Worm (Caenorhabditis elegans): ENCODE data around the gene C50E10.1.

Gene C50E10.1

DNA sequence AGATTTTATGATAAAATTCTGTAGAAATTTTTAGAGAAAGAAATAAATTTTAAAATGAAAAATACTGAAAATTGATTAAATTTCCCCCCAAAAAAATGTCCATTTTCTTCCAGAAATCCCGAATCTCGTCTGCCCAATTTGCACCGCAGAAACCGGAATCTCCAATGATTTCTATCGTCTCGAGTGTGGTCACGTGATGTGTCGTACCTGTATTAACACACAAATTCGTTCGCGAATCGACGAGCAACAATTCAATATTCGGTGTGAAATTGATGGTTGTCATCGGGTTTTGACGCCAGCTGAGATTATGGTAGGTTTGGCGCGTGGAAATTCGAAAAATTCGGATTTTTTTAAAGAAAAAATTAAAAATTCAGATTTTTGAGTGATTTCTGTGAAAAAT lies 5.7 kb downstream of the C50E10.1 start:
- TF ChIP-seq nhr-85 (tag) (peak; percentile 3), C16A3.4 (tag; optimal IDR thresholded peaks at IDR 0.05) (no peak), mab-9 (GFP tag; IDR thresholded peaks at IDR 0.05) (no peak), efl-1 (optimal IDR thresholded peaks at IDR 0.05) (no peak), efl-1 (GFP tag; optimal IDR thresholded peaks at IDR 0.05 in 1 of 2) (peak in 1 of 2 experiments; percentile 55), lin-15B (tag; optimal IDR thresholded peaks at IDR 0.05) (no peak)

DNA sequence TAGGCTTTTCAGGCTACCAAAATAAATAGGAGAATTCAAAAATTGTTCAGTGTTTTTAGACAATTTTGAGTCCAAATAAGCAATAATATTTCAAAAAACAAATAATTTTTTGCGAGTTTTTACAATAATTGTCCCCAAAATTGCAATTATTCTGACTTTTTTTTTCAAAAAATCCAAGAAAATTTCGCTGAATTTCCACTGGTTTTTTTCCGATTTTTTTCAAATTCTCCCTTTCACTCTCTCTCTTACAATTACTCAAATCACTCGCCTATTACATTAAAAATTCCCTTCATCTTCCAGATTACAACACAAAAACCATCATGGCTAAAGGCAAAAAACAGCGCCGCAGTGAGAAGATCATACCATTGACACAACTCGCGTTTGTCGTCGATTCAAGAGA lies 13.2 kb downstream of the C50E10.1 start, which contains the start of gene Y57A10A.31:
Gene Y57A10A.31, plus strand, starts transcription at position 301 of the 400 bp plus-strand sequence.
- no peak for TF ChIP-seq sox-4 (tag; optimal IDR thresholded peaks at IDR 0.05)
- TF ChIP-seq efl-1 (optimal IDR thresholded peaks at IDR 0.05): no peak
- peak in 1 of 2 experiments; percentile 41 for TF ChIP-seq efl-1 (GFP tag; optimal IDR thresholded peaks at IDR 0.05 in 1 of 2)

DNA sequence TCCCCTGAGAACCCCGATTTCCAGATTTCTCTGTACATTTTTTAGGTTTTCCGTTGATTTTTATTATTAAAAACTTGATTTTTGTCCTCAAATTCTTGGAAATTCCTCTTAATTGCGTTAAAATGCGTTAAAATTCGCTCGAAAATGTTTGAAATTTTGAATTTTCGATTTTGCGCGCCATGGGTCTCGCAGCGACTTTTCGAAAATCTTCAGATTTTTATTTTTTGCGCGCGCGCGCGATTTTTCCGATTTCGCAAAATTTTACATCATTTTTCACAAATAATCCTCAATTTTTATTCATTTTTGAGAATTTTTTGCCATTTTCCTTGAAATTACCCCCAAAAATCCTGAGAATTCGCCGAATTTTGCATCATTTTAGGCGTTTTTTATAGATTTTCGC lies 18.2 kb downstream of the C50E10.1 start:
- TF ChIP-seq ceh-82 (tag; optimal IDR thresholded peaks at IDR 0.05): no peak
- peak in 1 of 3 experiments; percentile 20 for TF ChIP-seq dpl-1 (GFP tag; optimal IDR thresholded peaks at IDR 0.05)
- TF ChIP-seq efl-1 (optimal IDR thresholded peaks at IDR 0.05): peak in 1 of 2 experiments; percentile 59
- TF ChIP-seq efl-1 (GFP tag; optimal IDR thresholded peaks at IDR 0.05 in 1 of 2): no peak
- no peak for TF ChIP-seq nhr-76 (tag; optimal IDR thresholded peaks at IDR 0.05)
- no peak for TF ChIP-seq irx-1 (tag; optimal IDR thresholded peaks at IDR 0.05)

DNA sequence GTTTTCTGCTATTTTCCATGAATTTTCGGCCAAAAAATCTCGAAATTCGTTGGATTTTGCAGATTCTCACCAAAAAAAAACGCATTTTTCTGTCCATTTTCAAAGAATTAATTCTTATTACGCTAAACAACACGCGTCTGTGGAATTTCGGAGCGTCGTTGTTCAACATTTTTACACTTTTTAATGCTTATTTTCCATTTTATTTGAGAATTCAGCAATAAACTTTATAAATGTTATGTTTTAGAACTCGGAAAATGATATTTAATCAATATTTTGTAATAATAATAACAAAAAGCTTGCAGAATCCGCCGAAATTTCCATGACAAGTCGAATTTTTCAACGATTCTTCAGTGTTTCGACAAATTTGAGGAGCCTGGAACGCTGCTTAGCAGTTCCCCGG lies 21.9 kb downstream of the C50E10.1 start, which contains the start of gene ife-5:
Gene ife-5, plus strand, starts transcription at position 301 of the 400 bp plus-strand sequence.
- TF ChIP-seq hlh-4 (tag; optimal IDR thresholded peaks at IDR 0.05): no peak
- no peak for TF ChIP-seq sox-4 (tag; optimal IDR thresholded peaks at IDR 0.05)
- TF ChIP-seq egl-13 (tag; optimal IDR thresholded peaks at IDR 0.05): no peak
- TF ChIP-seq nhr-90 (tag; optimal IDR thresholded peaks at IDR 0.05; ENCODE audit: poor library complexity): no peak
- TF ChIP-seq rnt-1 (tag; optimal IDR thresholded peaks at IDR 0.05): no peak
- TF ChIP-seq ztf-4 (tag; optimal IDR thresholded peaks at IDR 0.05): no peak

DNA sequence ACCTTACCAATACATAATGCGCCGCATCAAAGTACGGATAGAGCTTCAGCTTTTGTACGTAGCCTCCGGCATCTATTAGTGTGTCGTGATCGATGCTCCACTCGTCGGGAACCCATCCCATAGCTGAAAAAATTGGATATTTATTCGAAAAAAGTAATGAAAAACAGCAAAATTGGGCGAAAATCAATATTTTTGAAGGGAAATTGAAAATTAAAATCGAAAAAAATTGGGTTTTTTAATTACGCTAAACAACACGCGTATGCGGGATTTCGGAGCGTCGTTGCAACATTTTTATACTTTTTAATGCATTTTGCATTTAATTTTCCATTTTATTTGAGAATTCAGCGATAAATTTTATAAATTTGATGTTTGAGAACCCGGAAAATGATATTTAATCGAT lies 23.0 kb downstream of the C50E10.1 start, which contains the start of the genes tric-1B.2 and Y57A10A.29:
Gene tric-1B.2, minus strand, starts transcription at position 129 of the 400 bp plus-strand sequence.
Gene Y57A10A.29, plus strand, starts transcription at position 303 of the 400 bp plus-strand sequence.
- TF ChIP-seq blmp-1 (tag; optimal IDR thresholded peaks at IDR 0.05): no peak
- TF ChIP-seq ceh-63 (GFP tag; optimal IDR thresholded peaks at IDR 0.05): no peak
- TF ChIP-seq nhr-47 (tag; optimal IDR thresholded peaks at IDR 0.05): no peak
- no peak for TF ChIP-seq fkh-8 (tag; optimal IDR thresholded peaks at IDR 0.05)
- TF ChIP-seq unc-86 (tag; optimal IDR thresholded peaks at IDR 0.05): no peak
- peak in 1 of 2 experiments; percentile 37 for TF ChIP-seq lsy-2 (tag; optimal IDR thresholded peaks at IDR 0.05)
- no peak for TF ChIP-seq pag-3 (tag; optimal IDR thresholded peaks at IDR 0.05; ENCODE audit: borderline replicate concordance, insufficient read depth)
- TF ChIP-seq fkh-4 (tag; optimal IDR thresholded peaks at IDR 0.05; ENCODE audit: borderline replicate concordance): no peak
- no peak for TF ChIP-seq nhr-76 (tag; optimal IDR thresholded peaks at IDR 0.05)
- TF ChIP-seq vab-15 (tag; optimal IDR thresholded peaks at IDR 0.05): no peak
- TF ChIP-seq dpl-1 (GFP tag; optimal IDR thresholded peaks at IDR 0.05): peak in 1 of 3 experiments; percentile 32
- TF ChIP-seq skn-1 (tag; optimal IDR thresholded peaks at IDR 0.05): no peak
- TF ChIP-seq efl-1 (optimal IDR thresholded peaks at IDR 0.05): peak; percentile 10 to 13
- TF ChIP-seq efl-1 (GFP tag; optimal IDR thresholded peaks at IDR 0.05 in 1 of 2): peak; percentile 23 to 29
- no peak for TF ChIP-seq ztf-11 (tag; optimal IDR thresholded peaks at IDR 0.05)
- peak in 1 of 2 experiments; percentile 21 for TF ChIP-seq lin-35 (GFP tag; optimal IDR thresholded peaks at IDR 0.05)
- no peak for TF ChIP-seq rnt-1 (tag; optimal IDR thresholded peaks at IDR 0.05)

DNA sequence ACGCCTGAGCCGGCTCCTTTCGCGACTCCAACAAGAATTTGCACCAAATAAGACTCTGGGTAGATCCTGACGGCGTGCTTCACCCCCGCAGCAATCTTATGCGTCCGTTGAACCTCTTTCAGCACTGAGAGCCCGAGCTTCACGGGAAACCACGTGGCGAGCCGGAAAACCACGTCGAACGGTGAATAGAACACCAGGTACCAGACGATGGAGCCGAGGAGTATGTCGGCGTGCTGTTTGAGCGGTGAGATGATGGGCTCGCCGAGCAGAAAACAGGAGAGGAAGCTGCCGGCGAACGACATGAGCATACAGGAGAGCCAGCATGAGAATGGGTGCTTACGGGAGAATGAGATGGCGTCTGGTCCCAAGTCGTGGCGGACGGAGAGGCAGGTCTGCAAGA lies 23.7 kb downstream of the C50E10.1 start:
- TF ChIP-seq jun-1 (tag; optimal IDR thresholded peaks at IDR 0.05) (no peak), ces-1 (GFP tag; optimal IDR thresholded peaks at IDR 0.05) (no peak), aly-2 (tag; optimal IDR thresholded peaks at IDR 0.05) (no peak), lin-35 (GFP tag; optimal IDR thresholded peaks at IDR 0.05) (no peak), sptf-1 (tag; optimal IDR thresholded peaks at IDR 0.05) (no peak), zag-1 (tag; optimal IDR thresholded peaks at IDR 0.05) (no peak), xbp-1 (tag; optimal IDR thresholded peaks at IDR 0.05) (no peak), nhr-90 (tag; optimal IDR thresholded peaks at IDR 0.05; ENCODE audit: poor library complexity) (no peak), lin-14 (GFP tag; optimal IDR thresholded peaks at IDR 0.05) (no peak), elt-2 (tag; optimal IDR thresholded peaks at IDR 0.05) (no peak), fkh-4 (tag; optimal IDR thresholded peaks at IDR 0.05; ENCODE audit: borderline replicate concordance) (no peak)

Measured in whole organism, L1 larva.